Worm (Caenorhabditis elegans) whole organism, L3 larva: ENCODE data around the gene gcy-21.

Experiments
- ZK546.5 ChIP-seq: sonication (generic microtip); optimal IDR thresholded peaks from 2 replicates; lab custom pipeline; 2017; ENCODE audit warnings: missing biosample characterization, missing genetic modification characterization
- aly-2 ChIP-seq: fragments of 150-350 bp; optimal IDR thresholded peaks from 2 replicates; lab custom pipeline; 2014; ENCODE audit warnings: missing biosample characterization, missing genetic modification characterization
- ceh-16 ChIP-seq: sonication (generic microtip); optimal IDR thresholded peaks from 2 replicates; lab custom pipeline; 2017; ENCODE audit warnings: missing biosample characterization, missing genetic modification characterization
- ceh-28 ChIP-seq: fragments of 150-350 bp; optimal IDR thresholded peaks from 2 replicates; lab custom pipeline; 2014; ENCODE audit warnings: missing biosample characterization, missing genetic modification reagents, missing genetic modification characterization
- ceh-9 ChIP-seq: sonication (generic microtip); optimal IDR thresholded peaks from 2 replicates; lab custom pipeline; 2018; ENCODE audit warnings: missing biosample characterization, missing genetic modification characterization
- egl-5 ChIP-seq: fragments of 150-350 bp; optimal IDR thresholded peaks from 2 replicates; lab custom pipeline; 2017; ENCODE audit warnings: missing biosample characterization, missing genetic modification reagents, missing genetic modification characterization, inconsistent platforms
- elt-2 ChIP-seq: sonication (generic microtip); optimal IDR thresholded peaks from 2 replicates; lab custom pipeline; 2016; ENCODE audit warnings: missing genetic modification reagents, mild to moderate bottlenecking, missing genetic modification characterization, missing compliant biosample characterization
- elt-3 ChIP-seq, 3 experiments: fragments of 150-350 bp in 1 of 3; sonication (generic microtip) in 2 of 3; optimal IDR thresholded peaks; 2 replicates in 2 of 3; 4 replicates in 1 of 3; lab custom pipeline; 2014 to 2017; ENCODE audit warnings: missing biosample characterization in 3 of 3, missing genetic modification characterization in 3 of 3
- eor-1 ChIP-seq, 2 experiments: fragments of 150-350 bp; optimal IDR thresholded peaks; 2 replicates each; lab custom pipeline; 2014 to 2018; ENCODE audit warnings: missing biosample characterization in 2 of 2, missing genetic modification characterization in 2 of 2
- fkh-10 ChIP-seq: sonication (generic microtip); optimal IDR thresholded peaks from 2 replicates; lab custom pipeline; 2017; ENCODE audit warnings: missing biosample characterization, missing genetic modification reagents, missing genetic modification characterization
- fkh-2 ChIP-seq: fragments of 150-350 bp; optimal IDR thresholded peaks from 2 replicates; lab custom pipeline; 2014; ENCODE audit warnings: missing biosample characterization, missing genetic modification reagents, missing genetic modification characterization
- fos-1 ChIP-seq: fragments of 150-350 bp; optimal IDR thresholded peaks from 2 replicates; lab custom pipeline; 2014; ENCODE audit warnings: missing biosample characterization, missing genetic modification characterization
- jun-1 ChIP-seq: fragments of 150-350 bp; optimal IDR thresholded peaks from 2 replicates; lab custom pipeline; 2014; ENCODE audit warnings: missing biosample characterization, missing genetic modification reagents, missing genetic modification characterization
- lin-39 ChIP-seq: fragments of 150-350 bp; optimal IDR thresholded peaks from 2 replicates; lab custom pipeline; 2018; ENCODE audit warnings: missing biosample characterization, missing genetic modification reagents, missing genetic modification characterization
- lsy-12 ChIP-seq: sonication (generic microtip); optimal IDR thresholded peaks from 2 replicates; lab custom pipeline; 2016; ENCODE audit warnings: mild to moderate bottlenecking, missing genetic modification characterization, missing compliant biosample characterization
- nhr-11 ChIP-seq: fragments of 150-350 bp; optimal IDR thresholded peaks from 2 replicates; lab custom pipeline; 2014; ENCODE audit warnings: missing biosample characterization, missing genetic modification characterization
- nhr-237 ChIP-seq: fragments of 150-350 bp; optimal IDR thresholded peaks from 2 replicates; lab custom pipeline; 2014; ENCODE audit warnings: missing biosample characterization, missing genetic modification characterization
- nhr-25 ChIP-seq: sonication (generic microtip); optimal IDR thresholded peaks from 2 replicates; lab custom pipeline; 2017; ENCODE audit warnings: missing biosample characterization, missing genetic modification characterization
- nhr-28 ChIP-seq: fragments of 150-350 bp; optimal IDR thresholded peaks from 2 replicates; lab custom pipeline; 2014; ENCODE audit warnings: missing biosample characterization, missing genetic modification characterization
- nhr-43 ChIP-seq: sonication (generic microtip); optimal IDR thresholded peaks from 2 replicates; lab custom pipeline; 2016; ENCODE audit warnings: mild to moderate bottlenecking, missing genetic modification characterization, missing compliant biosample characterization; ENCODE audit not compliant: poor library complexity, severe bottlenecking
- nhr-67 ChIP-seq: fragments of 150-350 bp; optimal IDR thresholded peaks from 2 replicates; lab custom pipeline; 2014; ENCODE audit warnings: missing biosample characterization, missing genetic modification characterization
- nhr-76 ChIP-seq: fragments of 150-350 bp; sonication (generic microtip); optimal IDR thresholded peaks from 5 replicates; lab custom pipeline; 2014; ENCODE audit warnings: missing biosample characterization, missing genetic modification characterization
- nhr-77 ChIP-seq: fragments of 150-350 bp; optimal IDR thresholded peaks from 2 replicates; lab custom pipeline; 2014; ENCODE audit warnings: missing biosample characterization, missing genetic modification characterization
- pha-4 ChIP-seq: fragments of 150-350 bp; optimal IDR thresholded peaks from 2 replicates; lab custom pipeline; 2014; ENCODE audit warnings: missing biosample characterization, missing genetic modification reagents, missing genetic modification characterization
- pqm-1 ChIP-seq: fragments of 150-350 bp; optimal IDR thresholded peaks from 2 replicates; lab custom pipeline; 2017; ENCODE audit warnings: missing biosample characterization, missing genetic modification characterization, inconsistent platforms
- skn-1 ChIP-seq: fragments of 150-350 bp; optimal IDR thresholded peaks from 2 replicates; lab custom pipeline; 2014; ENCODE audit warnings: missing biosample characterization, missing genetic modification characterization
- tbx-2 ChIP-seq: sonication (generic microtip); optimal IDR thresholded peaks from 2 replicates; lab custom pipeline; 2016; ENCODE audit warnings: mild to moderate bottlenecking, missing genetic modification characterization, missing compliant biosample characterization
- unc-39 ChIP-seq: sonication (generic microtip); optimal IDR thresholded peaks from 4 replicates; lab custom pipeline; 2017; ENCODE audit warnings: missing biosample characterization, missing genetic modification characterization
- zag-1 ChIP-seq: fragments of 150-350 bp; optimal IDR thresholded peaks from 2 replicates; lab custom pipeline; 2014; ENCODE audit warnings: missing biosample characterization, missing genetic modification characterization
- ztf-11 ChIP-seq: fragments of 150-350 bp; optimal IDR thresholded peaks from 2 replicates; lab custom pipeline; 2014; ENCODE audit warnings: missing biosample characterization, missing genetic modification characterization

The gcy-21 gene

ce11 chrII:2707872-2708271 is 48.4 kb downstream of the gcy-21 start, which contains the start of gene Y47G7B.2:
Y47G7B.2 (minus strand) TSS chrII:2708014.
- no peak for TF ChIP-seq nhr-77 (tag; lab: Kevin White, UChicago)
- TF ChIP-seq elt-2 (tag; lab: Kevin White, UChicago), result peak; percentile 23
- no peak for TF ChIP-seq ZK546.5 (tag; lab: Kevin White, UChicago)
- no peak for TF ChIP-seq nhr-28
- no peak for TF ChIP-seq ceh-16
- TF ChIP-seq egl-5 (tag; lab: Kevin White, UChicago), result peak; percentile 15
- no peak for TF ChIP-seq pqm-1 (tag; lab: Kevin White, UChicago)
- TF ChIP-seq lsy-12 (tag; lab: Kevin White, UChicago), result no peak
- no peak for TF ChIP-seq aly-2 (tag; lab: Kevin White, UChicago)
- no peak for TF ChIP-seq unc-39 (tag; lab: Kevin White, UChicago)
- TF ChIP-seq lin-39 (tag; lab: Kevin White, UChicago), result peak; percentile 16
- no peak for TF ChIP-seq fos-1 (tag; lab: Kevin White, UChicago)
- no peak for TF ChIP-seq nhr-237 (tag; lab: Kevin White, UChicago)
- TF ChIP-seq ceh-9 (tag; lab: Kevin White, UChicago), result no peak
- no peak for TF ChIP-seq nhr-76

ce11 chrII:2709942-2710341 is 50.5 kb downstream of the gcy-21 start, which contains the start of gene T05A8.1:
T05A8.1 (minus strand) TSS chrII:2710042.
- no peak for TF ChIP-seq egl-5 (tag; lab: Kevin White, UChicago)

- TF ChIP-seq fkh-10 (GFP tag; lab: Kevin White, UChicago) (no peak), elt-2 (tag; lab: Kevin White, UChicago) (no peak), nhr-25 (no peak), nhr-67 (tag; lab: Kevin White, UChicago) (no peak), nhr-11 (tag; lab: Kevin White, UChicago) (no peak), eor-1 (tag; optimal IDR thresholded peaks at IDR 0.05; lab: Kevin White, UChicago) (no peak), ztf-11 (tag; lab: Kevin White, UChicago) (no peak), skn-1 (tag; lab: Kevin White, UChicago) (no peak), fkh-2 (tag; lab: Kevin White, UChicago) (no peak), nhr-43 (tag; lab: Kevin White, UChicago) (no peak), pha-4 (tag; lab: Kevin White, UChicago) (no peak), elt-3 (tag; optimal IDR thresholded peaks at IDR 0.05; lab: Kevin White, UChicago) (no peak), pqm-1 (tag; lab: Kevin White, UChicago) (no peak), ceh-28 (no peak), tbx-2 (tag; lab: Kevin White, UChicago) (no peak), egl-5 (tag; lab: Kevin White, UChicago) (no peak), ceh-9 (tag; lab: Kevin White, UChicago) (no peak), jun-1 (tag; lab: Kevin White, UChicago) (no peak), zag-1 (tag; lab: Kevin White, UChicago) (no peak), lin-39 (tag; lab: Kevin White, UChicago) (no peak)
Measured at ce11 chrII:2710919-2711318, 51.5 kb downstream of the gcy-21 start, which contains the start of gene T05A8.2. T05A8.2 (minus strand) TSS chrII:2711019.
